Worm (Caenorhabditis elegans) whole organism, L3 larva: ENCODE data around the gene F46B3.8.

Experiments used
- ama-1 ChIP-seq: fragments of 150-350 bp; optimal IDR thresholded peaks from 2 replicates; lab custom pipeline; 2018
- ceh-28 ChIP-seq: fragments of 150-350 bp; optimal IDR thresholded peaks from 2 replicates; lab custom pipeline; 2014; ENCODE audit warnings: missing biosample characterization, missing genetic modification reagents, missing genetic modification characterization
- elt-1 ChIP-seq: fragments of 150-350 bp; optimal IDR thresholded peaks from 2 replicates; lab custom pipeline; 2014; ENCODE audit warnings: missing biosample characterization, missing genetic modification characterization
- elt-2 ChIP-seq: sonication (generic microtip); optimal IDR thresholded peaks from 2 replicates; lab custom pipeline; 2016; ENCODE audit warnings: missing genetic modification reagents, mild to moderate bottlenecking, missing genetic modification characterization, missing compliant biosample characterization
- fos-1 ChIP-seq: fragments of 150-350 bp; optimal IDR thresholded peaks from 2 replicates; lab custom pipeline; 2014; ENCODE audit warnings: missing biosample characterization, missing genetic modification characterization
- lsy-12 ChIP-seq: sonication (generic microtip); optimal IDR thresholded peaks from 2 replicates; lab custom pipeline; 2016; ENCODE audit warnings: mild to moderate bottlenecking, missing genetic modification characterization, missing compliant biosample characterization
- nhr-12 ChIP-seq: fragments of 150-350 bp; optimal IDR thresholded peaks from 2 replicates; lab custom pipeline; 2014; ENCODE audit warnings: missing biosample characterization, missing genetic modification characterization
- pha-4 ChIP-seq: fragments of 150-350 bp; optimal IDR thresholded peaks from 2 replicates; lab custom pipeline; 2014; ENCODE audit warnings: missing biosample characterization, missing genetic modification reagents, missing genetic modification characterization
- sea-2 ChIP-seq: fragments of 150-350 bp; sonication (generic microtip); optimal IDR thresholded peaks from 4 replicates; lab custom pipeline; 2014; ENCODE audit warnings: missing biosample characterization, missing genetic modification reagents, missing genetic modification characterization
- snpc-4 ChIP-seq: fragments of 150-350 bp; optimal IDR thresholded peaks from 2 replicates; lab custom pipeline; 2014; ENCODE audit warnings: missing biosample characterization, missing genetic modification characterization
- tbx-2 ChIP-seq: sonication (generic microtip); optimal IDR thresholded peaks from 2 replicates; lab custom pipeline; 2016; ENCODE audit warnings: mild to moderate bottlenecking, missing genetic modification characterization, missing compliant biosample characterization
- unc-39 ChIP-seq: sonication (generic microtip); optimal IDR thresholded peaks from 4 replicates; lab custom pipeline; 2017; ENCODE audit warnings: missing biosample characterization, missing genetic modification characterization

ce11 chrV:20618632-20619031 is 4.3 kb downstream of the F46B3.8 start, which contains the start of gene F46B3.7:
- TF ChIP-seq pha-4 (tag; lab: Kevin White, UChicago) (no peak), fos-1 (tag; lab: Kevin White, UChicago) (no peak), lsy-12 (tag; lab: Kevin White, UChicago) (no peak), elt-1 (tag; lab: Kevin White, UChicago) (no peak), elt-2 (tag; lab: Kevin White, UChicago) (no peak), snpc-4 (tag; lab: Kevin White, UChicago) (no peak), nhr-12 (no peak), ama-1 (lab: Kevin White, UChicago) (no peak), ceh-28 (tag; lab: Kevin White, UChicago) (no peak), unc-39 (no peak), sea-2 (GFP tag; lab: Kevin White, UChicago) (no peak), tbx-2 (tag; lab: Kevin White, UChicago) (no peak)
